Worm (Caenorhabditis elegans) whole organism, young adult: ENCODE measurements around the gene F15B9.8.
A peak's percentile ranks its signal among the peaks of the same experiment; 100 is the strongest.

Experiments used
- C17E4.6 ChIP-seq: fragments of 200-800 bp; sonication (Bioruptor generic); IDR thresholded peaks from 2 replicates; pipeline ENCODE4 v1.3.6; 2022; ENCODE audit warnings: missing genetic modification reagents, missing genetic modification characterization, missing compliant biosample characterization
- T26A5.8 ChIP-seq: sonication (generic microtip); optimal IDR thresholded peaks from 2 replicates; lab custom pipeline; 2016; ENCODE audit warnings: missing genetic modification characterization, missing compliant biosample characterization
- aptf-2 ChIP-seq: fragments of 200-800 bp; sonication (Bioruptor generic); conservative IDR thresholded peaks from 2 replicates; pipeline ENCODE4 v1.3.6; 2022; ENCODE audit warnings: missing genetic modification reagents, missing genetic modification characterization, missing compliant biosample characterization
- attf-3 ChIP-seq: fragments of 200-800 bp; sonication (Bioruptor generic); conservative IDR thresholded peaks from 2 replicates; pipeline ENCODE4 v1.3.6; 2022; ENCODE audit warnings: missing genetic modification reagents, missing genetic modification characterization, missing compliant biosample characterization
- attf-5 ChIP-seq: fragments of 200-800 bp; sonication (Bioruptor generic); optimal IDR thresholded peaks from 2 replicates; lab custom pipeline; 2018; ENCODE audit warnings: mild to moderate bottlenecking, missing genetic modification characterization, missing compliant biosample characterization
- ceh-58 ChIP-seq: fragments of 200-800 bp; sonication (Bioruptor generic); IDR thresholded peaks from 2 replicates; pipeline ENCODE4 v1.3.6; 2022; ENCODE audit warnings: missing genetic modification characterization, missing compliant biosample characterization
- ceh-91 ChIP-seq: fragments of 200-800 bp; sonication (Bioruptor generic); IDR thresholded peaks from 2 replicates; pipeline ENCODE4 v1.3.6; 2022; ENCODE audit warnings: missing genetic modification reagents, missing genetic modification characterization, missing compliant biosample characterization
- chd-7 ChIP-seq: sonication (generic microtip); optimal IDR thresholded peaks from 2 replicates; lab custom pipeline; 2016; ENCODE audit warnings: mild to moderate bottlenecking, missing genetic modification characterization, moderate library complexity, missing compliant biosample characterization
- dox-1 ChIP-seq: fragments of 200-800 bp; sonication (Bioruptor generic); IDR thresholded peaks from 2 replicates; pipeline ENCODE4 v1.3.6; 2022; ENCODE audit warnings: missing genetic modification reagents, missing genetic modification characterization, missing compliant biosample characterization
- dpff-1 ChIP-seq: sonication (generic microtip); optimal IDR thresholded peaks from 2 replicates; lab custom pipeline; 2017; ENCODE audit warnings: mild to moderate bottlenecking, missing genetic modification characterization, missing compliant biosample characterization
- efl-1 ChIP-seq: fragments of 150-350 bp; optimal IDR thresholded peaks from 2 replicates; lab custom pipeline; 2014; ENCODE audit warnings: missing biosample characterization, missing genetic modification reagents, missing genetic modification characterization
- fkh-3 ChIP-seq: sonication (generic microtip); optimal IDR thresholded peaks from 2 replicates; lab custom pipeline; 2016; ENCODE audit warnings: mild to moderate bottlenecking, missing genetic modification characterization, missing compliant biosample characterization
- hmg-1.2 ChIP-seq: fragments of 200-800 bp; sonication (Bioruptor generic); IDR thresholded peaks from 2 replicates; pipeline ENCODE4 v1.3.6; 2022; ENCODE audit warnings: missing genetic modification reagents, missing genetic modification characterization, missing compliant biosample characterization
- let-607 ChIP-seq, 2 experiments: fragments of 200-800 bp in 1 of 2; sonication (Bioruptor generic) in 1 of 2; sonication (generic microtip) in 1 of 2; optimal IDR thresholded peaks; 2 replicates each; lab custom pipeline; 2016 to 2018; ENCODE audit warnings: mild to moderate bottlenecking in 2 of 2, missing compliant biosample characterization in 2 of 2, missing genetic modification characterization in 2 of 2, moderate library complexity in 2 of 2, missing genotype in 1 of 2
- lin-35 ChIP-seq, 3 experiments: fragments of 150-350 bp in 2 of 3; sonication (generic microtip) in 1 of 3; optimal IDR thresholded peaks; 2 replicates each; lab custom pipeline; 2014 to 2018; ENCODE audit warnings: missing biosample characterization in 3 of 3, missing genetic modification characterization in 3 of 3, missing genetic modification reagents in 3 of 3
- lin-40 ChIP-seq: sonication (generic microtip); optimal IDR thresholded peaks from 2 replicates; lab custom pipeline; 2016; ENCODE audit warnings: missing genetic modification characterization, mild to moderate bottlenecking, missing compliant biosample characterization, missing genotype, missing genetic modification reagents
- madf-3 ChIP-seq: fragments of 200-800 bp; sonication (Bioruptor generic); IDR thresholded peaks from 2 replicates; pipeline ENCODE4 v1.3.6; 2022; ENCODE audit warnings: missing genetic modification reagents, missing genetic modification characterization, missing compliant biosample characterization
- madf-8 ChIP-seq: fragments of 200-800 bp; sonication (Bioruptor generic); conservative IDR thresholded peaks from 2 replicates; pipeline ENCODE4 v1.3.6; 2022; ENCODE audit warnings: missing genetic modification reagents, missing genetic modification characterization, missing compliant biosample characterization
- mcd-1 ChIP-seq: fragments of 200-800 bp; sonication (Bioruptor generic); IDR thresholded peaks from 2 replicates; pipeline ENCODE4 v1.3.6; 2022; ENCODE audit warnings: missing genetic modification reagents, missing genetic modification characterization, missing compliant biosample characterization
- mes-4 ChIP-seq: sonication (generic microtip); optimal IDR thresholded peaks from 2 replicates; lab custom pipeline; 2016; ENCODE audit warnings: missing genotype, missing genetic modification characterization, missing compliant biosample characterization
- nfya-1 ChIP-seq: sonication (generic microtip); optimal IDR thresholded peaks from 2 replicates; lab custom pipeline; 2017; ENCODE audit warnings: antibody characterized with exemption, missing compliant biosample characterization, missing genetic modification characterization, borderline replicate concordance; ENCODE audit not compliant: insufficient read depth
- nfyb-1 ChIP-seq: fragments of 200-800 bp; sonication (Bioruptor generic); IDR thresholded peaks from 2 replicates; pipeline ENCODE4 v1.3.6; 2022; ENCODE audit warnings: missing genetic modification reagents, missing genetic modification characterization, missing compliant biosample characterization
- nhr-179 ChIP-seq: sonication (generic microtip); optimal IDR thresholded peaks from 2 replicates; lab custom pipeline; 2016; ENCODE audit warnings: mild to moderate bottlenecking, missing genetic modification characterization, missing compliant biosample characterization
- nhr-80 ChIP-seq: sonication (generic microtip); optimal IDR thresholded peaks from 2 replicates; lab custom pipeline; 2016; ENCODE audit warnings: missing genetic modification characterization, missing compliant biosample characterization
- rec-8 ChIP-seq, 2 experiments: sonication (generic microtip); optimal IDR thresholded peaks; 2 replicates each; lab custom pipeline; 2016; ENCODE audit warnings: mild to moderate bottlenecking in 2 of 2, missing genetic modification characterization in 2 of 2, missing genetic modification reagents in 2 of 2, missing genotype in 2 of 2, missing biosample characterization in 1 of 2, missing compliant biosample characterization in 1 of 2, moderate library complexity in 1 of 2
- rpc-1 ChIP-seq, 2 experiments: fragments of 150-350 bp in 1 of 2; sonication (generic microtip) in 1 of 2; optimal IDR thresholded peaks; 2 replicates each; lab custom pipeline; 2014 to 2018; ENCODE audit warnings: missing biosample characterization in 1 of 2, missing genetic modification characterization in 1 of 2, missing genetic modification reagents in 1 of 2, missing genotype in 1 of 2
- snpc-4 ChIP-seq, 5 experiments: fragments of 150-350 bp in 1 of 5; sonication (generic microtip) in 4 of 5; optimal IDR thresholded peaks; 2 replicates each; lab custom pipeline; 2014 to 2018; ENCODE audit warnings: missing genetic modification characterization in 5 of 5, missing biosample characterization in 3 of 5, antibody characterized with exemption in 2 of 5, mild to moderate bottlenecking in 2 of 5, missing compliant biosample characterization in 2 of 5, missing genotype in 2 of 5, moderate library complexity in 2 of 5, missing genetic modification reagents in 1 of 5
- tlf-1 ChIP-seq: fragments of 200-800 bp; sonication (Bioruptor generic); optimal IDR thresholded peaks from 2 replicates; lab custom pipeline; 2018; ENCODE audit warnings: mild to moderate bottlenecking, missing genetic modification characterization, missing compliant biosample characterization
- xnd-1 ChIP-seq: sonication (generic microtip); optimal IDR thresholded peaks from 2 replicates; lab custom pipeline; 2016; ENCODE audit warnings: missing genotype, missing genetic modification reagents, missing genetic modification characterization, missing compliant biosample characterization
- ztf-25 ChIP-seq: fragments of 200-800 bp; sonication (Bioruptor generic); IDR thresholded peaks from 2 replicates; pipeline ENCODE4 v1.3.6; 2022; ENCODE audit warnings: missing genetic modification reagents, missing genetic modification characterization, missing compliant biosample characterization
- ztf-28 ChIP-seq: fragments of 200-800 bp; sonication (Bioruptor generic); IDR thresholded peaks from 2 replicates; pipeline ENCODE4 v1.3.6; 2022; ENCODE audit warnings: missing genetic modification reagents, missing genetic modification characterization, missing compliant biosample characterization

F15B9.8 gene

DNA sequence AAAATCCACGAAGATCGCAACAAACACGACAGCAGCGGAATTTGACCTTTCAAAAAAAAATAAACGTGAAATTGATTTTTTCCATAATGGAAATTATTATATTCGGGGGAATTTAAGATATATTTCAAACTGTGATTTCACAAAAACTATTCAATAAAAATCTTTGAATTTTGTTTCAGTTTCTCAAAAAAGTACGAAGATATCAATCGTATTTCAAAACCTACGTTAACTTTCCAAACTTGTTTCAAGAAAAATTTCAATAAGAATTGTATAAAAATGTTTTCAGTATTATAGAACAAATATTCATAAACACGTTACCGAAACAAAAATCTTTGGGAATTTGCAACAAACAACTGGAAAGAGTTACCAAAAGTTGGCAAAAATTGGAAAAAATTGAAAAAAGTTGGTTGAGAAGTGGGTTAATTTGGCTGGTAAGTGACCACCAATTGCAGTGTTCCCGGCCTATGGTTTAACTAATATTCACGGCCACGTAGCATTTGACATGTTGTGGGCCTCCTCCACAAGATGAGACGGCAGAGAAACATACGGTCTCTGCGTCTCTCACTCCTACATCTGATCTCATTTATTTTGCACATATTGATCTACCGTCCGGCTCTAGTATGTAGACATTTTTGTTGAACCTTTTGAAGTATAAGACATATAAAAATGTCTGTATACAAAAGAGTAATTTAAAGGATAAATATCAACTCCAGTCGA is 37.4 kb upstream of the F15B9.8 start, which contains the start of the genes T16G1.9 and T16G1.18:
Gene T16G1.9, minus strand, starts transcription at position 51 of the 717 bp plus-strand sequence.
Gene T16G1.18, plus strand, starts transcription at position 493 of the 717 bp plus-strand sequence.
- TF ChIP-seq chd-7 (tag; lab: Kevin White, UChicago) (no peak), madf-8 (GFP tag; lab: Robert Waterston, UW) (no peak), hmg-1.2 (GFP tag; lab: Robert Waterston, UW) (peak; percentile 81; the same call in 1 of the 2 replicates), ztf-28 (GFP tag; lab: Robert Waterston, UW) (no peak), attf-5 (peak; percentile 68), fkh-3 (no peak), aptf-2 (GFP tag; lab: Robert Waterston, UW) (no peak), attf-3 (GFP tag; lab: Robert Waterston, UW) (peak; percentile 81), let-607 (tag; optimal IDR thresholded peaks at IDR 0.05; lab: Kevin White, UChicago) (peak; percentile 86 to 92), nhr-80 (tag; lab: Kevin White, UChicago) (peak; percentile 51), mcd-1 (GFP tag; lab: Robert Waterston, UW) (peak; percentile 35; the same call in 1 of the 2 replicates), snpc-4 (GFP tag; optimal IDR thresholded peaks at IDR 0.05; lab: Kevin White, UChicago) (no peak), snpc-4 (tag; optimal IDR thresholded peaks at IDR 0.05; lab: Kevin White, UChicago) (peak in 1 of 4 experiments; percentile 33), xnd-1 (no peak), efl-1 (peak; percentile 19), rpc-1 (optimal IDR thresholded peaks at IDR 0.05; lab: Kevin White, UChicago) (no peak), rpc-1 (tag; optimal IDR thresholded peaks at IDR 0.05; lab: Kevin White, UChicago) (no peak), tlf-1 (GFP tag; lab: Kevin White, UChicago) (no peak), dox-1 (GFP tag; lab: Robert Waterston, UW) (peak; percentile 37; the same call in 1 of the 2 replicates), ceh-91 (GFP tag; lab: Robert Waterston, UW) (no peak), lin-35 (GFP tag; optimal IDR thresholded peaks at IDR 0.05; lab: Kevin White, UChicago) (no peak), lin-40 (no peak)

ce11 chrV:12952287-12952686 is 36.1 kb upstream of the F15B9.8 start, which contains the start of gene pqn-68:
TSS of gene pqn-68 (plus strand) at chrV:12952636.
- peak; percentile 91 for TF ChIP-seq attf-3 (GFP tag; lab: Robert Waterston, UW)
- TF ChIP-seq T26A5.8 (tag; lab: Kevin White, UChicago): no peak
- no peak for TF ChIP-seq nhr-179 (tag; lab: Kevin White, UChicago)
- TF ChIP-seq mcd-1 (GFP tag; lab: Robert Waterston, UW): 0 out of 2 replicates have a peak, but pooled peaks have one; percentile 24
- TF ChIP-seq nfyb-1 (GFP tag; lab: Robert Waterston, UW): 0 out of 2 replicates have a peak, but pooled peaks have one; percentile 22
- no peak for TF ChIP-seq ztf-28 (GFP tag; lab: Robert Waterston, UW)
- TF ChIP-seq let-607 (tag; optimal IDR thresholded peaks at IDR 0.05; lab: Kevin White, UChicago): peak; percentile 61 to 62

DNA sequence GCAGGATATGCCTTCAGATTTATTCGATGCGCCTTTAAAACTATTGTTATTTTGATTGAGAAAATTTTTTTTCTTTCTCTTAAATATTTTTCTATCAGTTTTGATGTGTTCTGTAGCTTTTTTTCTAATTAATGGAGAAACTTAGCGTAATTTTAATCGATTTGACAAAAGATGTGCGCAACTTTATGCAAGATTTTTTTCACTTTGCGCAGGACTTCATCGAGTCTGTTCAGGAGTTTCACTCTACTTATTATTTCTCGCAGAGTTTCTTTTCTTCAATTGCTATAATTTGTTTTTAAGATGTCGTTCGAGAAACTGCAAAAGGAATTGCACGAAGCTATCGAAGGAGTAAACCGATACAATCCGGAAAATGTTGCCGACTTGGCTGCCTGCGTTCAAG is 34.7 kb upstream of the F15B9.8 start, which contains the start of gene eif-3.K:
Gene eif-3.K, plus strand, starts transcription at position 301 of the 400 bp plus-strand sequence.
- no peak for TF ChIP-seq dpff-1
- TF ChIP-seq rec-8 (tag; optimal IDR thresholded peaks at IDR 0.05; lab: Kevin White, UChicago): no peak
- TF ChIP-seq ceh-58 (GFP tag; lab: Robert Waterston, UW): no peak
- no peak for TF ChIP-seq madf-3 (GFP tag; lab: Robert Waterston, UW)
- TF ChIP-seq ztf-25 (GFP tag; lab: Robert Waterston, UW): no peak
- TF ChIP-seq lin-40: no peak
- no peak for TF ChIP-seq C17E4.6 (GFP tag; lab: Robert Waterston, UW)
- TF ChIP-seq mes-4 (tag; lab: Kevin White, UChicago): no peak
- TF ChIP-seq nfya-1 (tag; lab: Kevin White, UChicago): no peak
- TF ChIP-seq, all 124 proteins: peak for 0
